Fruit fly (Drosophila melanogaster) whole organism, adult: ENCODE data around the gene CG45073.

Experiments
- CG11617 ChIP-seq: fragments of 200-800 bp; sonication (Bioruptor generic); optimal IDR thresholded peaks from 2 replicates; lab custom pipeline; 2017; ENCODE audit warnings: mild to moderate bottlenecking, missing biosample characterization, missing genetic modification reagents, missing genetic modification characterization
- CG33017 ChIP-seq: fragments of 200-800 bp; sonication (Bioruptor generic); optimal IDR thresholded peaks from 2 replicates; lab custom pipeline; 2018; ENCODE audit warnings: missing biosample characterization, mild to moderate bottlenecking, missing genetic modification characterization, moderate library complexity
- CG5204 ChIP-seq: fragments of 200-800 bp; sonication (Bioruptor generic); optimal IDR thresholded peaks from 2 replicates; lab custom pipeline; 2016; ENCODE audit warnings: missing biosample characterization, missing genetic modification characterization
- Crg-1 ChIP-seq: fragments of 200-800 bp; sonication (Bioruptor generic); optimal IDR thresholded peaks from 2 replicates; lab custom pipeline; 2016; ENCODE audit warnings: missing biosample characterization, missing genetic modification characterization
- kay ChIP-seq: fragments of 200-800 bp; sonication (Bioruptor generic); peaks from one replicate; lab custom pipeline; 2016; ENCODE audit warnings: missing biosample characterization, missing genetic modification characterization, borderline replicate concordance
- toe ChIP-seq: fragments of 200-800 bp; sonication (Bioruptor generic); optimal IDR thresholded peaks from 2 replicates; lab custom pipeline; 2016; ENCODE audit warnings: missing biosample characterization, missing genetic modification characterization

DNA sequence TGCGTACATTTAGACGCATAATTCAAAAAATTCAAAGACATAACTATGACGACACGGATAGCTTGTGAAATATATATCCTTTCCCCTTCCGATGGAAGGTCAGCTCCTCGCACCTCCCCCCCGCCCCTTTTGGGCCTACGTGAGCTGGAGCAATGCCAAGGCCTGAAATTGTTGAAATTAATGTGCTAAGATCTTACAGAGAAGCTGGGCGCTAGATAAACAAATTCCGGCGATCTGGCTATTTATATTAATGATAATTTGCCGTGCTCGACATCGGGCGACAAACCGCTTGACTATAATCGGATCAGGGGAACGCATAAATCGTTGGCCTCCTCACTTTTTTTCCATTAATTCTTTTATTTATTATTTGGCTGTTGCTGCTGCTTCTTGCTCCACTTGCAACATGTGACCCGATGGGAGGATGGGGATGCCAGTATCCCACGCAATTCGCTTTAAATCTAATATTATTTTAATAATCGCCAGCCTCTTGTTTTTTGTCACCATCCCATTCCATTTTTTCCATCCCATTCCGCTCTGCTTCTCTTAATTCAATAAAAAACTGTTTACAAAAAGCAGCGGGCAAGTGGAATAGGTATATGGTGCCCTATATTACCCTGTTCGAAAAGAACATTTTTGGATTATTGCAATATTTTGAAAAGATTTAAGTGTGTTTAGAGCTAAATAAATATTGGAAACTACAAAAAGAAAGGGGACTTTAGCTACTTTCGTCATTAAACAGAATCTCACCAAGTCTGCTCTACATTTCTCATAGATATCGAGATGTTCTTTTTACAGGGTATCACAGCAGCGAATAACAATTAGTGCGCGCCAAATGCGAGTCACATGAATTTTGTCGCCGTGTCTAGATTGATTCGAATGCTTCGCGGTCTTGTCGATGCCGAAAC, 32.5 kb downstream of the CG45073 start:
- TF ChIP-seq toe (GFP tag; lab: Kevin White, UChicago) (no peak), CG11617 (GFP tag; lab: Kevin White, UChicago) (no peak), Crg-1 (GFP tag; lab: Kevin White, UChicago) (no peak), CG33017 (tag; lab: Kevin White, UChicago) (no peak), kay (peak; percentile 54), CG5204 (GFP tag; lab: Kevin White, UChicago) (no peak)
